Worm (Caenorhabditis elegans): ENCODE measurements around the gene C52B9.19.

Gene C52B9.19

ce11 chrX:4266178-4266931 lies 16.0 kb upstream of the C52B9.19 start:
- TF ChIP-seq ZK546.5 (tag; optimal IDR thresholded peaks at IDR 0.05) (no peak), nhr-11 (tag; optimal IDR thresholded peaks at IDR 0.05) (no peak), nhr-77 (tag; optimal IDR thresholded peaks at IDR 0.05) (no peak), fkh-10 (GFP tag; optimal IDR thresholded peaks at IDR 0.05) (no peak), elt-2 (tag; optimal IDR thresholded peaks at IDR 0.05) (no peak), pha-4 (tag; optimal IDR thresholded peaks at IDR 0.05) (peak; percentile 57)

ce11 chrX:4268396-4268795 lies 14.0 kb upstream of the C52B9.19 start:
- no peak for TF ChIP-seq elt-3 (tag; optimal IDR thresholded peaks at IDR 0.05)
- no peak for TF ChIP-seq nhr-43 (tag; optimal IDR thresholded peaks at IDR 0.05; ENCODE audit: poor library complexity, severe bottlenecking)
- TF ChIP-seq skn-1 (tag; optimal IDR thresholded peaks at IDR 0.05) = no peak
- TF ChIP-seq sea-2 (GFP tag; optimal IDR thresholded peaks at IDR 0.05) = no peak
- no peak for TF ChIP-seq tbx-2 (tag; optimal IDR thresholded peaks at IDR 0.05)
- peak; percentile 80 for TF ChIP-seq pqm-1 (tag; optimal IDR thresholded peaks at IDR 0.05)
- no peak for TF ChIP-seq fkh-2 (tag; optimal IDR thresholded peaks at IDR 0.05)
- TF ChIP-seq ama-1 (optimal IDR thresholded peaks at IDR 0.05) = no peak
- TF ChIP-seq ZK546.5 (tag; optimal IDR thresholded peaks at IDR 0.05) = no peak
- TF ChIP-seq elt-1 (tag; optimal IDR thresholded peaks at IDR 0.05) = no peak
- TF ChIP-seq elt-2 (tag; optimal IDR thresholded peaks at IDR 0.05) = peak; percentile 57
- no peak for TF ChIP-seq snpc-4 (tag; optimal IDR thresholded peaks at IDR 0.05)
- TF ChIP-seq mdl-1 (tag; optimal IDR thresholded peaks at IDR 0.05) = no peak
- TF ChIP-seq nfya-1 (tag; optimal IDR thresholded peaks at IDR 0.05; ENCODE audit: insufficient read depth) = peak; percentile 12

- TF ChIP-seq fkh-10 (GFP tag; optimal IDR thresholded peaks at IDR 0.05) (no peak), ceh-16 (tag; optimal IDR thresholded peaks at IDR 0.05) (no peak), elt-1 (tag; optimal IDR thresholded peaks at IDR 0.05) (no peak), tbx-2 (tag; optimal IDR thresholded peaks at IDR 0.05) (no peak), sea-2 (GFP tag; optimal IDR thresholded peaks at IDR 0.05) (no peak), ceh-9 (tag; optimal IDR thresholded peaks at IDR 0.05) (no peak), nhr-43 (tag; optimal IDR thresholded peaks at IDR 0.05; ENCODE audit: poor library complexity, severe bottlenecking) (no peak), unc-39 (tag; optimal IDR thresholded peaks at IDR 0.05) (no peak), lin-15B (tag; optimal IDR thresholded peaks at IDR 0.05) (no peak), aly-2 (tag; optimal IDR thresholded peaks at IDR 0.05) (no peak), skn-1 (tag; optimal IDR thresholded peaks at IDR 0.05) (no peak), nhr-11 (tag; optimal IDR thresholded peaks at IDR 0.05) (no peak), jun-1 (tag; optimal IDR thresholded peaks at IDR 0.05) (no peak), nhr-23 (tag; optimal IDR thresholded peaks at IDR 0.05) (no peak), ama-1 (optimal IDR thresholded peaks at IDR 0.05) (no peak), pha-4 (tag; optimal IDR thresholded peaks at IDR 0.05) (no peak), mml-1 (tag; optimal IDR thresholded peaks at IDR 0.05) (no peak)
Measured at ce11 chrX:4273614-4274013, 8.7 kb upstream of the C52B9.19 start, which contains the start of gene C52B9.10. Gene C52B9.10 (plus strand): TSS chrX:4273914.

ce11 chrX:4274116-4274515 lies 8.2 kb upstream of the C52B9.19 start, which contains the start of gene mec-18:
Gene mec-18 (minus strand): TSS chrX:4274216.
- TF ChIP-seq hmg-11 (tag; optimal IDR thresholded peaks at IDR 0.05) (no peak), ZK546.5 (tag; optimal IDR thresholded peaks at IDR 0.05) (no peak), nhr-23 (tag; optimal IDR thresholded peaks at IDR 0.05) (no peak), zag-1 (tag; optimal IDR thresholded peaks at IDR 0.05) (no peak), lsy-12 (tag; optimal IDR thresholded peaks at IDR 0.05) (no peak), pha-4 (tag; optimal IDR thresholded peaks at IDR 0.05) (no peak), nhr-76 (tag; optimal IDR thresholded peaks at IDR 0.05) (no peak), unc-39 (tag; optimal IDR thresholded peaks at IDR 0.05) (no peak), nfya-1 (tag; optimal IDR thresholded peaks at IDR 0.05; ENCODE audit: insufficient read depth) (no peak), lin-15B (tag; optimal IDR thresholded peaks at IDR 0.05) (no peak), snpc-4 (tag; optimal IDR thresholded peaks at IDR 0.05) (no peak), sea-2 (GFP tag; optimal IDR thresholded peaks at IDR 0.05) (no peak), fkh-2 (tag; optimal IDR thresholded peaks at IDR 0.05) (no peak), ztf-4 (tag; optimal IDR thresholded peaks at IDR 0.05) (no peak), tbx-2 (tag; optimal IDR thresholded peaks at IDR 0.05) (no peak), nhr-43 (tag; optimal IDR thresholded peaks at IDR 0.05; ENCODE audit: poor library complexity, severe bottlenecking) (no peak), unc-62 (GFP tag; optimal IDR thresholded peaks at IDR 0.05) (no peak)

Data from whole organism, L3 larva.